Fruit fly (Drosophila melanogaster) whole organism, embryonic: Measurements from ENCODE around the gene dj-1beta.

Source experiments
- ATbp ChIP-seq: fragments of 200-800 bp; sonication (Bioruptor generic); optimal IDR thresholded peaks from 2 replicates; lab custom pipeline; 2017; ENCODE audit warnings: missing biosample characterization, mild to moderate bottlenecking, missing genetic modification characterization, missing genetic modification reagents
- CG10654 ChIP-seq: fragments of 200-800 bp; sonication (Bioruptor generic); optimal IDR thresholded peaks from 2 replicates; lab custom pipeline; 2016; ENCODE audit warnings: missing biosample characterization, missing genetic modification characterization
- CG10979 ChIP-seq: fragments of 200-800 bp; sonication (Bioruptor generic); optimal IDR thresholded peaks from 2 replicates; lab custom pipeline; 2018; ENCODE audit warnings: missing biosample characterization, mild to moderate bottlenecking, missing genetic modification characterization, moderate library complexity
- CG12769 ChIP-seq: fragments of 200-800 bp; sonication (Bioruptor generic); optimal IDR thresholded peaks from 2 replicates; lab custom pipeline; 2019; ENCODE audit warnings: missing biosample characterization, mild to moderate bottlenecking, missing genetic modification characterization, moderate library complexity
- CG15269 ChIP-seq: fragments of 200-800 bp; sonication (Bioruptor generic); optimal IDR thresholded peaks from 2 replicates; lab custom pipeline; 2018; ENCODE audit warnings: missing biosample characterization, mild to moderate bottlenecking, missing genetic modification characterization, moderate library complexity
- CG1603 ChIP-seq: fragments of 200-800 bp; sonication (Bioruptor generic); optimal IDR thresholded peaks from 2 replicates; lab custom pipeline; 2019; ENCODE audit warnings: missing biosample characterization, mild to moderate bottlenecking, missing genetic modification characterization, moderate library complexity
- CG16863 ChIP-seq: fragments of 200-800 bp; sonication (Bioruptor generic); optimal IDR thresholded peaks from 3 replicates; lab custom pipeline; 2016; ENCODE audit warnings: missing biosample characterization, missing genetic modification characterization
- CG2199 ChIP-seq: fragments of 200-800 bp; sonication (Bioruptor generic); IDR thresholded peaks from 3 replicates; pipeline ENCODE4 v1.3.6; 2022; ENCODE audit warnings: missing biosample characterization, missing genetic modification characterization
- CG2678 ChIP-seq: fragments of 200-800 bp; sonication (Bioruptor generic); optimal IDR thresholded peaks from 3 replicates; lab custom pipeline; 2019; ENCODE audit warnings: missing biosample characterization, mild to moderate bottlenecking, missing genetic modification characterization, moderate library complexity
- CG2875 ChIP-seq: fragments of 200-800 bp; sonication (Bioruptor generic); optimal IDR thresholded peaks from 2 replicates; lab custom pipeline; 2017; ENCODE audit warnings: missing biosample characterization, mild to moderate bottlenecking, missing genetic modification characterization, missing genetic modification reagents
- CG31441 ChIP-seq: fragments of 200-800 bp; sonication (Bioruptor generic); IDR thresholded peaks from 2 replicates; pipeline ENCODE4 v1.3.6; 2022; ENCODE audit warnings: missing biosample characterization, missing genetic modification characterization
- CG34224 ChIP-seq: fragments of 200-800 bp; sonication (Bioruptor generic); IDR thresholded peaks from 3 replicates; pipeline ENCODE4 v1.3.6; 2022; ENCODE audit warnings: missing biosample characterization, missing genetic modification characterization; ENCODE audit not compliant: partially characterized antibody
- CG43689 ChIP-seq: fragments of 200-800 bp; sonication (Bioruptor generic); IDR thresholded peaks from 2 replicates; pipeline ENCODE4 v1.3.6; 2022; ENCODE audit warnings: missing biosample characterization, missing genetic modification characterization
- CG7839 ChIP-seq: fragments of 200-800 bp; sonication (Bioruptor generic); optimal IDR thresholded peaks from 3 replicates; lab custom pipeline; 2018; ENCODE audit warnings: missing biosample characterization, mild to moderate bottlenecking, missing genetic modification characterization, moderate library complexity
- D19A ChIP-seq: fragments of 200-800 bp; optimal IDR thresholded peaks from 3 replicates; lab custom pipeline; 2019; ENCODE audit warnings: missing biosample characterization, mild to moderate bottlenecking, missing genetic modification characterization, moderate library complexity
- Dip2 ChIP-seq: fragments of 200-800 bp; sonication (Bioruptor generic); IDR thresholded peaks from 2 replicates; pipeline ENCODE4 v1.3.6; 2022; ENCODE audit warnings: missing biosample characterization, missing genetic modification characterization
- Ets97D ChIP-seq: fragments of 200-800 bp; sonication (Bioruptor generic); optimal IDR thresholded peaks from 3 replicates; lab custom pipeline; 2016; ENCODE audit warnings: missing biosample characterization, missing genetic modification characterization
- GATAe ChIP-seq: fragments of 200-800 bp; sonication (Bioruptor generic); conservative IDR thresholded peaks from 2 replicates; pipeline ENCODE4 v1.3.6; 2022; ENCODE audit warnings: missing biosample characterization, missing genetic modification characterization
- Med ChIP-seq: fragments of 200-800 bp; sonication (Bioruptor generic); peaks from one replicate; lab custom pipeline; 2016; ENCODE audit warnings: missing biosample characterization, missing genetic modification characterization, mild to moderate bottlenecking, inconsistent platforms, moderate library complexity
- Mes4 ChIP-seq: fragments of 200-800 bp; sonication (Bioruptor generic); optimal IDR thresholded peaks from 2 replicates; lab custom pipeline; 2016; ENCODE audit warnings: missing biosample characterization, missing genetic modification characterization
- NfI ChIP-seq: fragments of 200-800 bp; sonication (Bioruptor generic); optimal IDR thresholded peaks from 3 replicates; lab custom pipeline; 2018; ENCODE audit warnings: missing biosample characterization, mild to moderate bottlenecking, missing genetic modification characterization, moderate library complexity
- Oli ChIP-seq: fragments of 200-800 bp; sonication (Bioruptor generic); optimal IDR thresholded peaks from 2 replicates; lab custom pipeline; 2018; ENCODE audit warnings: missing biosample characterization, mild to moderate bottlenecking, missing genetic modification characterization, moderate library complexity
- Optix ChIP-seq: fragments of 200-800 bp; sonication (Bioruptor generic); IDR thresholded peaks from 3 replicates; pipeline ENCODE4 v1.3.6; 2022; ENCODE audit warnings: missing biosample characterization, missing genetic modification characterization
- Rfx ChIP-seq: fragments of 200-800 bp; sonication (Bioruptor generic); IDR thresholded peaks from 2 replicates; pipeline ENCODE4 v1.3.6; 2022; ENCODE audit warnings: missing biosample characterization, missing genetic modification characterization
- Six4 ChIP-seq: fragments of 200-800 bp; sonication (Bioruptor generic); optimal IDR thresholded peaks from 2 replicates; lab custom pipeline; 2016; ENCODE audit warnings: missing biosample characterization, missing genetic modification characterization
- Tbp ChIP-seq: fragments of >200 bp; optimal IDR thresholded peaks from 2 replicates; lab custom pipeline; 2018; ENCODE audit warnings: missing biosample characterization, missing genetic modification characterization
- Vsx1 ChIP-seq: fragments of 200-800 bp; sonication (Bioruptor generic); optimal IDR thresholded peaks from 2 replicates; lab custom pipeline; 2017; ENCODE audit warnings: missing biosample characterization, mild to moderate bottlenecking, missing genetic modification characterization, missing genetic modification reagents
- Xbp1 ChIP-seq: fragments of 200-800 bp; sonication (Bioruptor generic); optimal IDR thresholded peaks from 3 replicates; lab custom pipeline; 2016; ENCODE audit warnings: missing biosample characterization, mild to moderate bottlenecking, missing genetic modification characterization
- ap ChIP-seq: fragments of 200-800 bp; sonication (Bioruptor generic); IDR thresholded peaks from 2 replicates; pipeline ENCODE4 v1.3.6; 2022; ENCODE audit warnings: missing biosample characterization, missing genetic modification characterization
- az2 ChIP-seq: fragments of 200-800 bp; sonication (Bioruptor generic); optimal IDR thresholded peaks from 3 replicates; lab custom pipeline; 2016; ENCODE audit warnings: missing biosample characterization, missing genetic modification characterization
- bbx ChIP-seq: fragments of 200-800 bp; sonication (Bioruptor generic); IDR thresholded peaks from 2 replicates; pipeline ENCODE4 v1.3.6; 2022; ENCODE audit warnings: missing biosample characterization, missing genetic modification characterization; ENCODE audit not compliant: partially characterized antibody
- bsh ChIP-seq, 2 experiments: fragments of 200-800 bp; sonication (Bioruptor generic); optimal IDR thresholded peaks; 2 replicates each; lab custom pipeline; 2017 to 2018; ENCODE audit warnings: mild to moderate bottlenecking in 2 of 2, missing biosample characterization in 2 of 2, missing genetic modification characterization in 2 of 2, moderate library complexity in 1 of 2
- dysf ChIP-seq: fragments of 200-800 bp; sonication (Bioruptor generic); IDR thresholded peaks from 3 replicates; pipeline ENCODE4 v1.3.6; 2022; ENCODE audit warnings: missing biosample characterization, missing genetic modification characterization
- esg ChIP-seq: fragments of 200-800 bp; sonication (Bioruptor generic); conservative IDR thresholded peaks from 2 replicates; pipeline ENCODE4 v1.3.6; 2022; ENCODE audit warnings: missing biosample characterization, missing genetic modification characterization
- grau ChIP-seq: fragments of 200-800 bp; optimal IDR thresholded peaks from 3 replicates; lab custom pipeline; 2019; ENCODE audit warnings: missing biosample characterization, mild to moderate bottlenecking, missing genetic modification characterization, moderate library complexity
- hkb ChIP-seq, 2 experiments: fragments of 200-800 bp in 1 of 2; fragments of >200 bp in 1 of 2; sonication (Bioruptor generic) in 1 of 2; IDR thresholded peaks in 1 of 2; optimal IDR thresholded peaks in 1 of 2; 2 replicates each; pipeline versions ENCODE4 v1.3.6 to Lab custom; 2017 to 2022; ENCODE audit warnings: missing biosample characterization in 1 of 2, missing genetic modification characterization in 1 of 2
- jumu ChIP-seq: fragments of 200-800 bp; sonication (Bioruptor generic); optimal IDR thresholded peaks from 3 replicates; lab custom pipeline; 2016; ENCODE audit warnings: missing biosample characterization, missing genetic modification characterization
- kni ChIP-seq: fragments of 200-800 bp; sonication (Bioruptor generic); optimal IDR thresholded peaks from 3 replicates; lab custom pipeline; 2017; ENCODE audit warnings: mild to moderate bottlenecking, missing biosample characterization, missing genetic modification reagents, missing genetic modification characterization
- lmd ChIP-seq: fragments of 200-800 bp; sonication (Bioruptor generic); IDR thresholded peaks from 2 replicates; pipeline ENCODE4 v1.3.6; 2022; ENCODE audit warnings: missing biosample characterization, missing genetic modification characterization
- otp ChIP-seq: fragments of 200-800 bp; sonication (Bioruptor generic); IDR thresholded peaks from 3 replicates; pipeline ENCODE4, ENCODE4 v1.3.6; 2022; ENCODE audit warnings: missing biosample characterization, missing genetic modification characterization
- phol ChIP-seq: fragments of 200-800 bp; sonication (Bioruptor generic); optimal IDR thresholded peaks from 3 replicates; lab custom pipeline; 2018; ENCODE audit warnings: missing biosample characterization, mild to moderate bottlenecking, missing genetic modification characterization, moderate library complexity
- pnt ChIP-seq: fragments of 200-800 bp; sonication (Bioruptor generic); optimal IDR thresholded peaks from 3 replicates; lab custom pipeline; 2016; ENCODE audit warnings: missing biosample characterization, missing genetic modification characterization
- row ChIP-seq: fragments of 200-800 bp; sonication (Bioruptor generic); IDR thresholded peaks from 3 replicates; pipeline ENCODE4 v1.3.6; 2022; ENCODE audit warnings: missing biosample characterization, missing genetic modification characterization
- sens ChIP-seq: fragments of 200-800 bp; sonication (Bioruptor generic); peaks from one replicate; lab custom pipeline; 2016; ENCODE audit warnings: missing biosample characterization, missing genetic modification characterization
- sr ChIP-seq: fragments of 200-800 bp; sonication (Bioruptor generic); IDR thresholded peaks from 3 replicates; pipeline ENCODE4 v1.3.6; 2022; ENCODE audit warnings: missing biosample characterization, missing genetic modification characterization
- tin ChIP-seq: fragments of 200-800 bp; sonication (Bioruptor generic); optimal IDR thresholded peaks from 3 replicates; lab custom pipeline; 2016; ENCODE audit warnings: missing biosample characterization, missing genetic modification characterization
- tna ChIP-seq: fragments of 200-800 bp; sonication (Bioruptor generic); IDR thresholded peaks from 2 replicates; pipeline ENCODE4 v1.3.6; 2022; ENCODE audit warnings: missing biosample characterization, missing genetic modification characterization; ENCODE audit not compliant: partially characterized antibody
- tx ChIP-seq: fragments of 200-800 bp; sonication (Bioruptor generic); optimal IDR thresholded peaks from 2 replicates; lab custom pipeline; 2016; ENCODE audit warnings: missing biosample characterization, missing genetic modification characterization
- usp ChIP-seq: fragments of >200 bp; optimal IDR thresholded peaks from 2 replicates; lab custom pipeline; 2017; ENCODE audit warnings: missing biosample characterization, missing genetic modification characterization
- zfh1 ChIP-seq: fragments of 200-800 bp; sonication (Bioruptor generic); IDR thresholded peaks from 3 replicates; pipeline ENCODE4 v1.3.6; 2022; ENCODE audit warnings: missing biosample characterization, missing genetic modification characterization

Gene dj-1beta

dm6 chr3R:30814597-30815252, 7.8 kb downstream of the dj-1beta start (continued):
- TF ChIP-seq CG10979 (tag; lab: Kevin White, UChicago) (peak; percentile 66), Rfx (GFP tag; lab: Robert Waterston, UW) (peak; percentile 34; the same call in 1 of the 2 replicates), otp (GFP tag; lab: Robert Waterston, UW) (0 out of 3 replicates have a peak, but pooled peaks have one; percentile 44), Tbp (no peak), kni (GFP tag; lab: Kevin White, UChicago) (no peak), CG15269 (tag; lab: Kevin White, UChicago) (peak; percentile 20), dysf (peak; percentile 62), Mes4 (no peak), Xbp1 (GFP tag; lab: Kevin White, UChicago) (peak; percentile 45), pnt (GFP tag; lab: Kevin White, UChicago) (no peak), CG1603 (tag; lab: Kevin White, UChicago) (peak; percentile 14), Optix (peak; percentile 48; the same call in 1 of the 3 replicates), grau (tag; lab: Kevin White, UChicago) (peak; percentile 19), usp (GFP tag; lab: Kevin White, UChicago) (no peak), az2 (GFP tag; lab: Kevin White, UChicago) (peak; percentile 28), ap (0 out of 2 replicates have a peak, but pooled peaks have one; percentile 25), CG7839 (tag; lab: Kevin White, UChicago) (peak; percentile 48), tin (GFP tag; lab: Kevin White, UChicago) (peak; percentile 15), tx (peak; percentile 23), zfh1 (GFP tag; lab: Robert Waterston, UW) (peak; percentile 21; the same call in 1 of the 3 replicates), tna (GFP tag; lab: Robert Waterston, UW) (no peak), CG43689 (GFP tag; lab: Robert Waterston, UW) (no peak), Oli (peak; percentile 33), lmd (GFP tag; lab: Robert Waterston, UW) (peak; percentile 63), phol (peak; percentile 24), esg (GFP tag; lab: Robert Waterston, UW) (0 out of 2 replicates have a peak, but pooled peaks have one; percentile 22), jumu (GFP tag; lab: Kevin White, UChicago) (peak; percentile 18), Vsx1 (no peak)

dm6 chr3R:30816200-30816599, 9.3 kb downstream of the dj-1beta start:
- peak; percentile 83 for TF ChIP-seq D19A (tag; lab: Kevin White, UChicago)
- peak; percentile 28 for TF ChIP-seq sens (GFP tag; lab: Kevin White, UChicago)
- TF ChIP-seq row (GFP tag; lab: Robert Waterston, UW): peak; percentile 33; the same call in 2 of the 3 replicates
- TF ChIP-seq bsh (GFP tag; optimal IDR thresholded peaks at IDR 0.05; lab: Kevin White, UChicago): peak in 1 of 2 experiments; percentile 27
- no peak for TF ChIP-seq Dip2 (GFP tag; lab: Robert Waterston, UW)
- TF ChIP-seq hkb (optimal IDR thresholded peaks at IDR 0.05; lab: Kevin White, UChicago): no peak
- no peak for TF ChIP-seq hkb (GFP tag; IDR thresholded peaks at IDR 0.05; lab: Robert Waterston, UW)
- no peak for TF ChIP-seq Ets97D
- TF ChIP-seq CG16863 (GFP tag; lab: Kevin White, UChicago): no peak
- TF ChIP-seq CG2199 (GFP tag; lab: Robert Waterston, UW): 0 out of 3 replicates have a peak, but pooled peaks have one; percentile 40
- TF ChIP-seq CG10654: no peak
- TF ChIP-seq CG12769 (tag; lab: Kevin White, UChicago): peak; percentile 62
- peak; percentile 18 for TF ChIP-seq CG2678
- no peak for TF ChIP-seq bbx (GFP tag; lab: Robert Waterston, UW)
- TF ChIP-seq sr (GFP tag; lab: Robert Waterston, UW): 0 out of 3 replicates have a peak, but pooled peaks have one; percentile 47
- no peak for TF ChIP-seq CG31441 (GFP tag; lab: Robert Waterston, UW)
- peak; percentile 25 for TF ChIP-seq NfI (GFP tag; lab: Kevin White, UChicago)
- no peak for TF ChIP-seq CG34224 (GFP tag; lab: Robert Waterston, UW)
- no peak for TF ChIP-seq az2 (GFP tag; lab: Kevin White, UChicago)
- no peak for TF ChIP-seq Six4 (GFP tag; lab: Kevin White, UChicago)
- TF ChIP-seq Optix: no peak
- TF ChIP-seq GATAe: no peak
- TF ChIP-seq CG2875 (GFP tag; lab: Kevin White, UChicago): no peak
- peak; percentile 36 for TF ChIP-seq ATbp (GFP tag; lab: Kevin White, UChicago)
- TF ChIP-seq Med (GFP tag; lab: Kevin White, UChicago): peak; percentile 53
